Worm (Caenorhabditis elegans): ENCODE measurements around the gene T09F5.1.

DNA sequence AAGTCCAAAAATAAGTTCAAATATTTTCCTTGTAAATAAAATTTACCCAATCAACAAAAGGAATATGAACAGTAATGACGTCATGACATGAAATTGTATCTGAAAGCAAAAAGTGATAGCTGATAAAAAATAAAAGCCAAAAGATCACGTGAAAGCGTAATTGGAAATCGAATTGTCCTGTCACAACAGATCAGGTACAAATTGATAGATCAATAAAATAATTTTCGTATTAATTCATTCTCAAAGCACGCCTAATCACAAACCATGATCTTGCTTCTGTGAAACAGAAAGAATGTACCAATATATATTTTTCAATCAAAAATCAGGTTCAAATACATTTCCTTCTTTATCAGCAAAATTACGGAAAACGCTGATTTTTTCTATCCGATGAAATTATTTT, 29.4 kb upstream of the T09F5.1 start, which contains the start of gene flor-1:
- TF ChIP-seq nhr-76 (tag; optimal IDR thresholded peaks at IDR 0.05) (no peak), sptf-1 (tag; optimal IDR thresholded peaks at IDR 0.05) (no peak), ceh-43 (GFP tag; optimal IDR thresholded peaks at IDR 0.05) (no peak), elt-1 (tag; optimal IDR thresholded peaks at IDR 0.05; ENCODE audit: borderline replicate concordance, insufficient read depth) (no peak), nhr-28 (tag; optimal IDR thresholded peaks at IDR 0.05) (no peak), zip-8 (tag; optimal IDR thresholded peaks at IDR 0.05) (no peak)
